Worm (Caenorhabditis elegans): ENCODE measurements around the gene F20D6.2.

DNA sequence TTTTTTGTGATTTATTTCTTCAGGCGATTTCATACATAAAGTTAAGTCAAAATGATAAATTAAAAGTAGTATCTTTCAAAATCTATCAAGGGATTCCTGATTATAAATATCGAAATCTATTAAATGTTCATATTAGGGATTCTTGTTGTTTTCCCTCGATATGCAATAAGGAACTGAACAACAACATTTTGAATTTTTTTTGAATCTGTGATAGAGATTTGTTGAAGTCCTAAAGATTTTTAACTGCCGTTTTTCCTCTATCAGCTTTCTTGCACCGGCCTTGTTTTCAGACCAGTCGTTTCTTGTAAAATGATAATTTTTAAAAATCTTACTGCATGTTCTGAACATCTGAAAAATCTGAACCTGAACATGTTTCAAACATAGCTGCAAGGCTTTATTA lies 30.1 kb upstream of the F20D6.2 start:
- TF ChIP-seq ref-2 (tag; optimal IDR thresholded peaks at IDR 0.05), result no peak
- TF ChIP-seq pha-4 (tag; optimal IDR thresholded peaks at IDR 0.05), result no peak
- no peak for TF ChIP-seq K09A11.1 (tag; optimal IDR thresholded peaks at IDR 0.05; ENCODE audit: insufficient read depth)
- no peak for TF ChIP-seq pqm-1 (tag; optimal IDR thresholded peaks at IDR 0.05)
- no peak for TF ChIP-seq ets-4 (tag; optimal IDR thresholded peaks at IDR 0.05)
- TF ChIP-seq C38D4.7 (GFP tag; optimal IDR thresholded peaks at IDR 0.05), result no peak
- no peak for TF ChIP-seq nhr-11 (tag; optimal IDR thresholded peaks at IDR 0.05)
- TF ChIP-seq odd-2 (tag; optimal IDR thresholded peaks at IDR 0.05), result no peak
- no peak for TF ChIP-seq ceh-24 (tag; optimal IDR thresholded peaks at IDR 0.05)
- no peak for TF ChIP-seq lin-11 (tag; optimal IDR thresholded peaks at IDR 0.05)
- TF ChIP-seq ceh-9 (tag; optimal IDR thresholded peaks at IDR 0.05), result no peak
